Fruit fly (Drosophila melanogaster) whole organism, embryonic: ENCODE results near the gene Nf-YA.

Source experiments
- Dek ChIP-seq: fragments of 200-800 bp; sonication (Bioruptor generic); optimal IDR thresholded peaks from 3 replicates; lab custom pipeline; 2019; ENCODE audit warnings: missing biosample characterization, mild to moderate bottlenecking, missing genetic modification characterization, moderate library complexity
- crp ChIP-seq, 2 experiments: fragments of 200-800 bp; sonication (Bioruptor generic); optimal IDR thresholded peaks; 2 replicates in 1 of 2; 3 replicates in 1 of 2; lab custom pipeline; 2017; ENCODE audit warnings: missing biosample characterization in 2 of 2, missing genetic modification characterization in 2 of 2, mild to moderate bottlenecking in 1 of 2, moderate library complexity in 1 of 2

DNA sequence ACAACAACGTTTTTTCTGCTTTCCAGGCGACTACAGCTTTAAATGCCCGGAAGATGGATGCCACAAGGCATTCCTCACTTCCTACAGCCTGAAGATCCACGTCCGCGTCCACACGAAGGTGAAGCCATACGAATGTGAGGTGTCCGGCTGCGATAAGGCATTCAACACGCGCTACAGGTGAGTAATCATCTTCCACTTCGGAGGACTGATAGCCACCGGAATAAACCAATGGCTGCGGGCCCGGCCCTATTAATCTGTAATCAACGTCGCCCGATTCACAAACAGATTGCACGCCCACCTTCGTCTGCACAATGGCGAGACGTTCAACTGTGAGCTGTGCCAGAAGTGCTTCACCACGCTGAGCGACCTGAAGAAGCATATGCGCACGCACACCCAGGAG lies 6.2 kb downstream of the Nf-YA start:
- TF ChIP-seq crp (GFP tag; optimal IDR thresholded peaks at IDR 0.05; lab: Kevin White, UChicago): no peak
- TF ChIP-seq Dek: no peak
